Worm (Caenorhabditis elegans) whole organism, L4/young adult: Measurements from ENCODE around the gene F02H6.3.
A peak's percentile ranks its signal among the peaks of the same experiment; 100 is the strongest.

Source experiments
- W03F9.2 ChIP-seq: fragments of 150-350 bp; optimal IDR thresholded peaks from 2 replicates; lab custom pipeline; 2014; ENCODE audit warnings: missing biosample characterization, missing genetic modification characterization
- dao-5 ChIP-seq: sonication (generic microtip); optimal IDR thresholded peaks from 2 replicates; lab custom pipeline; 2016; ENCODE audit warnings: missing genotype, missing genetic modification characterization, moderate library complexity, missing compliant biosample characterization
- him-1 ChIP-seq: sonication (generic microtip); optimal IDR thresholded peaks from 2 replicates; lab custom pipeline; 2016; ENCODE audit warnings: missing genotype, missing genetic modification reagents, missing genetic modification characterization, missing compliant biosample characterization

Gene F02H6.3

ce11 chrIV:14215777-14216176, 12.6 kb downstream of the F02H6.3 start:
- TF ChIP-seq W03F9.2 (tag; lab: Kevin White, UChicago) (no peak), him-1 (tag; lab: Kevin White, UChicago) (no peak), dao-5 (tag; lab: Kevin White, UChicago) (no peak)

- TF ChIP-seq W03F9.2 (tag; lab: Kevin White, UChicago) (no peak), him-1 (tag; lab: Kevin White, UChicago) (no peak), dao-5 (tag; lab: Kevin White, UChicago) (no peak)
These were observed 16.5 kb downstream of the F02H6.3 start, which contains the start of gene sqrd-1 for ce11 chrIV:14219714-14220113. Gene sqrd-1, plus strand, starts transcription at chrIV:14219871.

ce11 chrIV:14224912-14225311, 21.7 kb downstream of the F02H6.3 start:
- TF ChIP-seq him-1 (tag; lab: Kevin White, UChicago): no peak
- peak; percentile 14 for TF ChIP-seq dao-5 (tag; lab: Kevin White, UChicago)
- TF ChIP-seq W03F9.2 (tag; lab: Kevin White, UChicago): peak; percentile 48

- TF ChIP-seq W03F9.2 (tag; lab: Kevin White, UChicago): no peak
- no peak for TF ChIP-seq dao-5 (tag; lab: Kevin White, UChicago)
- no peak for TF ChIP-seq him-1 (tag; lab: Kevin White, UChicago)
These were observed 23.9 kb downstream of the F02H6.3 start for ce11 chrIV:14227138-14227537.

ce11 chrIV:14228069-14228468, 24.8 kb downstream of the F02H6.3 start, which contains the start of gene F02H6.7:
Gene F02H6.7, minus strand, starts transcription at chrIV:14228169.
- TF ChIP-seq him-1 (tag; lab: Kevin White, UChicago) (no peak), dao-5 (tag; lab: Kevin White, UChicago) (no peak), W03F9.2 (tag; lab: Kevin White, UChicago) (no peak)

- TF ChIP-seq him-1 (tag; lab: Kevin White, UChicago): no peak
- no peak for TF ChIP-seq dao-5 (tag; lab: Kevin White, UChicago)
- no peak for TF ChIP-seq W03F9.2 (tag; lab: Kevin White, UChicago)
These were observed 27.6 kb downstream of the F02H6.3 start, which contains the start of gene F02H6.6 for ce11 chrIV:14230799-14231198. Gene F02H6.6, minus strand, starts transcription at chrIV:14230899.

- no peak for TF ChIP-seq him-1 (tag; lab: Kevin White, UChicago)
- no peak for TF ChIP-seq dao-5 (tag; lab: Kevin White, UChicago)
- TF ChIP-seq W03F9.2 (tag; lab: Kevin White, UChicago): no peak
These were observed 35.7 kb downstream of the F02H6.3 start, which contains the start of gene Y64G10A.1 for ce11 chrIV:14238976-14239375. Gene Y64G10A.1, minus strand, starts transcription at chrIV:14239076.

ce11 chrIV:14241382-14242122, 38.3 kb downstream of the F02H6.3 start, which contains the start of gene Y64G10A.10:
Gene Y64G10A.10, minus strand, starts transcription at chrIV:14241432.
- TF ChIP-seq dao-5 (tag; lab: Kevin White, UChicago) (no peak), W03F9.2 (tag; lab: Kevin White, UChicago) (no peak), him-1 (tag; lab: Kevin White, UChicago) (no peak)

ce11 chrIV:14244357-14244756, 41.1 kb downstream of the F02H6.3 start, which contains the start of gene Y64G10A.2:
Gene Y64G10A.2, minus strand, starts transcription at chrIV:14244457.
- TF ChIP-seq him-1 (tag; lab: Kevin White, UChicago) (no peak), W03F9.2 (tag; lab: Kevin White, UChicago) (no peak), dao-5 (tag; lab: Kevin White, UChicago) (no peak)

- TF ChIP-seq him-1 (tag; lab: Kevin White, UChicago): no peak
- no peak for TF ChIP-seq W03F9.2 (tag; lab: Kevin White, UChicago)
- no peak for TF ChIP-seq dao-5 (tag; lab: Kevin White, UChicago)
These were observed 46.2 kb downstream of the F02H6.3 start for ce11 chrIV:14249447-14249846.

ce11 chrIV:14250113-14250512, 46.9 kb downstream of the F02H6.3 start, which contains the start of gene srab-24:
Gene srab-24, minus strand, starts transcription at chrIV:14250213.
- TF ChIP-seq him-1 (tag; lab: Kevin White, UChicago) (no peak), dao-5 (tag; lab: Kevin White, UChicago) (no peak)
